Worm (Caenorhabditis elegans): Measurements from ENCODE around the gene Y17G7B.23.

The Y17G7B.23 gene

DNA sequence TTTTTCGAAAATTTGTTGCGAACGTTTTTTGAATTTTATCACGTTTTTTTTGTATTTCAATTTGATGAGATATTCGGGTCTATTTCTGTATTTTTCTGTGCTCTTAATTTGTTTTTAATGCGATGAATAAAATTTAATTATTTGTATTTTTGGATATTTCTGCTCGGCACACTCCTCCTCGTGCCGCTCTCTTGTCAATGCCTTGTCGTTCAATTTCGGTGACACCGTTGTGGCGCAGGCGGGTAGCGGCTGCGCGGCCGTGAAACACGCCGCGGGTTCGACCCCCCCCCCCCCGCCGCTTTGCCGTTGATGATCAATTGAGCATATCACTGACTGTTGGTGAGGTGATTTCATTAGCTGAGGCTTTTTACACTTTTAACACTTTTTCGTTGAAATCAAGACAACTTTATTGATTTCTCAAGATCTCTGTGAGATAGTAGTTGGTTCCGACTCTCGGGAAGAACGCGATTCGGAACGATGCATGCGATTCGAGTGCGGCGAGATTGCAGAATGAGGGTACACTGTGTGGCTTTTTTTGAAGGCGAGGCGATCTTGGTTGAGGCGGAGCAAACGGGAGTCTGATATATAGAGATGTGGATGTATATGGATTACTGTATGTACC, 38.3 kb upstream of the Y17G7B.23 start (continued):
- TF ChIP-seq fax-1 (tag; optimal IDR thresholded peaks at IDR 0.05) (peak; percentile 98), npax-4 (tag; optimal IDR thresholded peaks at IDR 0.05) (peak; percentile 98), K02D7.2 (tag; optimal IDR thresholded peaks at IDR 0.05) (peak; percentile 100), che-1 (tag; optimal IDR thresholded peaks at IDR 0.05) (peak; percentile 99), C08G9.2 (tag; optimal IDR thresholded peaks at IDR 0.05) (peak; percentile 94), ceh-6 (GFP tag; optimal IDR thresholded peaks at IDR 0.05) (peak; percentile 100), pat-9 (tag; optimal IDR thresholded peaks at IDR 0.05) (peak; percentile 100), dve-1 (tag; optimal IDR thresholded peaks at IDR 0.05) (peak; percentile 96), T23F11.4 (GFP tag; optimal IDR thresholded peaks at IDR 0.05) (peak; percentile 100), ceh-31 (tag; optimal IDR thresholded peaks at IDR 0.05) (peak; percentile 97), sox-2 (GFP tag; IDR thresholded peaks at IDR 0.05) (peak; percentile 98), dmd-4 (tag; optimal IDR thresholded peaks at IDR 0.05; ENCODE audit: borderline replicate concordance) (peak; percentile 99), ttx-3 (tag; optimal IDR thresholded peaks at IDR 0.05) (peak; percentile 99), rnt-1 (tag; optimal IDR thresholded peaks at IDR 0.05) (peak; percentile 99), fkh-6 (tag; optimal IDR thresholded peaks at IDR 0.05) (peak; percentile 98), ceh-34 (tag; optimal IDR thresholded peaks at IDR 0.05) (peak; percentile 99), sox-4 (tag; optimal IDR thresholded peaks at IDR 0.05) (peak; percentile 100), hlh-8 (tag; optimal IDR thresholded peaks at IDR 0.05) (peak; percentile 98), madf-2 (tag; optimal IDR thresholded peaks at IDR 0.05) (peak; percentile 98), ceh-22 (tag; optimal IDR thresholded peaks at IDR 0.05) (peak; percentile 59), gmeb-2 (tag; optimal IDR thresholded peaks at IDR 0.05) (peak; percentile 100), sdc-2 (tag; optimal IDR thresholded peaks at IDR 0.05) (peak; percentile 95), pag-3 (tag; optimal IDR thresholded peaks at IDR 0.05; ENCODE audit: borderline replicate concordance) (peak; percentile 99), pax-1 (tag; optimal IDR thresholded peaks at IDR 0.05) (no peak), elt-4 (tag; optimal IDR thresholded peaks at IDR 0.05) (peak; percentile 98), unc-55 (GFP tag; optimal IDR thresholded peaks at IDR 0.05) (no peak), ahr-1 (tag; optimal IDR thresholded peaks at IDR 0.05) (peak; percentile 99), syd-9 (tag; optimal IDR thresholded peaks at IDR 0.05) (peak; percentile 99), hlh-13 (GFP tag; optimal IDR thresholded peaks at IDR 0.05) (peak; percentile 100), F13H6.1 (tag; optimal IDR thresholded peaks at IDR 0.05) (peak; percentile 99), pqm-1 (tag; optimal IDR thresholded peaks at IDR 0.05) (peak; percentile 99), tbx-2 (tag; optimal IDR thresholded peaks at IDR 0.05) (peak; percentile 99), tbx-7 (tag; optimal IDR thresholded peaks at IDR 0.05) (peak; percentile 87), ceh-14 (tag; optimal IDR thresholded peaks at IDR 0.05) (peak; percentile 100), pha-4 (tag; optimal IDR thresholded peaks at IDR 0.05) (no peak), elt-2 (tag; optimal IDR thresholded peaks at IDR 0.05) (peak; percentile 100), ets-4 (tag; optimal IDR thresholded peaks at IDR 0.05) (peak; percentile 93), C38D4.7 (GFP tag; optimal IDR thresholded peaks at IDR 0.05) (peak; percentile 99), lim-6 (tag; optimal IDR thresholded peaks at IDR 0.05) (peak; percentile 99), Y22D7AL.16 (tag; optimal IDR thresholded peaks at IDR 0.05) (peak; percentile 100), ceh-45 (GFP tag; IDR thresholded peaks at IDR 0.05) (peak; percentile 100), nhr-232 (tag; optimal IDR thresholded peaks at IDR 0.05) (peak; percentile 99), pros-1 (tag; optimal IDR thresholded peaks at IDR 0.05) (peak; percentile 86), hlh-15 (tag; optimal IDR thresholded peaks at IDR 0.05) (peak; percentile 99), ceh-48 (tag; optimal IDR thresholded peaks at IDR 0.05) (peak; percentile 100)

Data from whole organism, late embryonic.